Fruit fly (Drosophila melanogaster) whole organism, pupa: ENCODE results near the gene CG5973.

Experiments
- CG12605 ChIP-seq: fragments of 200-800 bp; sonication (Bioruptor generic); IDR thresholded peaks from 2 replicates; pipeline ENCODE4 v1.3.6; 2022; ENCODE audit warnings: missing biosample characterization, missing genetic modification characterization
- CG14655 ChIP-seq: fragments of 200-800 bp; sonication (Bioruptor generic); optimal IDR thresholded peaks from 3 replicates; lab custom pipeline; 2017; ENCODE audit warnings: mild to moderate bottlenecking, missing biosample characterization, missing genetic modification reagents, missing genetic modification characterization
- CG17806 ChIP-seq: fragments of 200-800 bp; sonication (Bioruptor generic); optimal IDR thresholded peaks from 2 replicates; lab custom pipeline; 2018; ENCODE audit warnings: missing biosample characterization, mild to moderate bottlenecking, missing genetic modification characterization, moderate library complexity
- CG34367 ChIP-seq: fragments of 200-800 bp; sonication (Bioruptor generic); optimal IDR thresholded peaks from 2 replicates; lab custom pipeline; 2018; ENCODE audit warnings: missing biosample characterization, mild to moderate bottlenecking, missing genetic modification characterization
- CG4496 ChIP-seq: fragments of 200-800 bp; sonication (Bioruptor generic); IDR thresholded peaks from 3 replicates; pipeline ENCODE4 v1.3.6; 2022; ENCODE audit warnings: missing biosample characterization, missing genetic modification characterization
- CG8159 ChIP-seq: fragments of 200-800 bp; sonication (Bioruptor generic); optimal IDR thresholded peaks from 3 replicates; lab custom pipeline; 2018; ENCODE audit warnings: missing biosample characterization, mild to moderate bottlenecking, missing genetic modification characterization, moderate library complexity
- D1 ChIP-seq: fragments of 200-800 bp; sonication (Bioruptor generic); optimal IDR thresholded peaks from 2 replicates; lab custom pipeline; 2018; ENCODE audit warnings: missing biosample characterization, mild to moderate bottlenecking, missing genetic modification characterization, moderate library complexity
- Ets98B ChIP-seq: fragments of 200-800 bp; sonication (Bioruptor generic); IDR thresholded peaks from 2 replicates; pipeline ENCODE4 v1.3.6; 2022; ENCODE audit warnings: missing biosample characterization, missing genetic modification characterization
- Pif1B ChIP-seq: fragments of 200-800 bp; sonication (Bioruptor generic); optimal IDR thresholded peaks from 3 replicates; lab custom pipeline; 2016; ENCODE audit warnings: missing biosample characterization, missing genetic modification characterization
- Snoo ChIP-seq: fragments of 200-800 bp; sonication (Bioruptor generic); optimal IDR thresholded peaks from 3 replicates; lab custom pipeline; 2017; ENCODE audit warnings: missing biosample characterization, mild to moderate bottlenecking, missing genetic modification characterization, inconsistent platforms

- TF ChIP-seq CG8159 (tag; lab: Kevin White, UChicago) (no peak), Ets98B (GFP tag; lab: Robert Waterston, UW) (no peak), CG14655 (GFP tag; lab: Kevin White, UChicago) (no peak), D1 (tag; lab: Kevin White, UChicago) (no peak), CG12605 (GFP tag; lab: Robert Waterston, UW) (no peak), Pif1B (no peak), Snoo (tag; lab: Kevin White, UChicago) (no peak), CG17806 (no peak), CG4496 (GFP tag; lab: Robert Waterston, UW) (no peak), CG34367 (tag; lab: Kevin White, UChicago) (no peak)
Measured at dm6 chr2L:7448371-7448770, 11.1 kb downstream of the CG5973 start.
